Worm (Caenorhabditis elegans) whole organism, midembryonic: ENCODE data around the gene T21D12.14.

Experiments
- T22C8.4 ChIP-seq: fragments of 200-800 bp; sonication (Bioruptor generic); IDR thresholded peaks from 2 replicates; pipeline ENCODE4 v1.3.6; 2022; ENCODE audit warnings: missing genetic modification characterization, missing compliant biosample characterization
- flt-1 ChIP-seq: fragments of 200-800 bp; sonication (Bioruptor generic); IDR thresholded peaks from 2 replicates; pipeline ENCODE4 v1.3.6; 2022; ENCODE audit warnings: missing genetic modification characterization, missing compliant biosample characterization
- klf-2 ChIP-seq: fragments of 200-800 bp; sonication (Bioruptor generic); conservative IDR thresholded peaks from 2 replicates; pipeline ENCODE4 v1.3.6; 2022; ENCODE audit warnings: missing genetic modification reagents, missing genetic modification characterization, missing compliant biosample characterization
- med-1 ChIP-seq: sonication (generic microtip); optimal IDR thresholded peaks from 2 replicates; lab custom pipeline; 2017; ENCODE audit warnings: missing genetic modification characterization, mild to moderate bottlenecking, missing compliant biosample characterization, antibody characterized with exemption, missing genetic modification reagents; ENCODE audit not compliant: insufficient read depth
- ref-1 ChIP-seq: fragments of 200-800 bp; sonication (Bioruptor generic); conservative IDR thresholded peaks from 2 replicates; pipeline ENCODE4 v1.3.6; 2022; ENCODE audit warnings: missing genetic modification reagents, missing genetic modification characterization, missing compliant biosample characterization
- ztf-29 ChIP-seq: fragments of 200-800 bp; sonication (Bioruptor generic); IDR thresholded peaks from 2 replicates; pipeline ENCODE4 v1.3.6; 2022; ENCODE audit warnings: missing genetic modification reagents, missing genetic modification characterization, missing compliant biosample characterization

ce11 chrIV:255379-255857, 32.5 kb downstream of the T21D12.14 start, which contains the start of gene rcat-1:
- TF ChIP-seq T22C8.4 = no peak
- TF ChIP-seq flt-1 (GFP tag; lab: Robert Waterston, UW) = peak; percentile 69
- no peak for TF ChIP-seq ztf-29 (GFP tag; lab: Robert Waterston, UW)
- TF ChIP-seq ref-1 (GFP tag; lab: Robert Waterston, UW) = no peak
- no peak for TF ChIP-seq med-1
- no peak for TF ChIP-seq klf-2 (GFP tag; lab: Robert Waterston, UW)
